Fruit fly (Drosophila melanogaster): Measurements from ENCODE around the gene Cyp4d20.

Gene Cyp4d20

dm6 chr3L:2437571-2437970 is 40.7 kb downstream of the Cyp4d20 start:
- TF ChIP-seq Dif (GFP tag; optimal IDR thresholded peaks at IDR 0.05; ENCODE audit: partially characterized antibody) (no peak), OdsH (GFP tag; optimal IDR thresholded peaks at IDR 0.05) (no peak), sv (GFP tag; optimal IDR thresholded peaks at IDR 0.05) (no peak), h (GFP tag; optimal IDR thresholded peaks at IDR 0.05) (no peak), Hr78 (GFP tag; optimal IDR thresholded peaks at IDR 0.05) (no peak), dmrt93B (GFP tag; optimal IDR thresholded peaks at IDR 0.05) (no peak)

- TF ChIP-seq jim (GFP tag; optimal IDR thresholded peaks at IDR 0.05) = no peak
- TF ChIP-seq sv (GFP tag; optimal IDR thresholded peaks at IDR 0.05) = no peak
- no peak for TF ChIP-seq dl (GFP tag; optimal IDR thresholded peaks at IDR 0.05; ENCODE audit: insufficient read depth in 1 of 2, partially characterized antibody in 2 of 2)
- no peak for TF ChIP-seq Vsx2 (GFP tag; optimal IDR thresholded peaks at IDR 0.05; ENCODE audit: partially characterized antibody)
- TF ChIP-seq sage (GFP tag; optimal IDR thresholded peaks at IDR 0.05) = no peak
- TF ChIP-seq lola (GFP tag; optimal IDR thresholded peaks at IDR 0.05) = no peak
- no peak for TF ChIP-seq Rel (GFP tag; optimal IDR thresholded peaks at IDR 0.05)
- TF ChIP-seq Rel (tag; optimal IDR thresholded peaks at IDR 0.05) = no peak
- no peak for TF ChIP-seq Dif (GFP tag; optimal IDR thresholded peaks at IDR 0.05; ENCODE audit: partially characterized antibody)
- TF ChIP-seq CG9705 (GFP tag; optimal IDR thresholded peaks at IDR 0.05) = no peak
- TF ChIP-seq N (GFP tag; optimal IDR thresholded peaks at IDR 0.05) = no peak
- no peak for TF ChIP-seq dsf (GFP tag; optimal IDR thresholded peaks at IDR 0.05; ENCODE audit: borderline replicate concordance)
- TF ChIP-seq HLH106 (tag; optimal IDR thresholded peaks at IDR 0.05) = no peak
Measured at dm6 chr3L:2436754-2437335, 41.4 kb downstream of the Cyp4d20 start.

dm6 chr3L:2434179-2434578 is 44.1 kb downstream of the Cyp4d20 start:
- TF ChIP-seq br (GFP tag; optimal IDR thresholded peaks at IDR 0.05) (no peak), OdsH (GFP tag; optimal IDR thresholded peaks at IDR 0.05) (no peak), tai (GFP tag; optimal IDR thresholded peaks at IDR 0.05) (no peak), foxo (GFP tag; optimal IDR thresholded peaks at IDR 0.05) (no peak), Hnf4 (GFP tag; optimal IDR thresholded peaks at IDR 0.05) (no peak), Myc (optimal IDR thresholded peaks at IDR 0.05) (no peak), Jra (GFP tag; optimal IDR thresholded peaks at IDR 0.05) (no peak), psq (GFP tag; optimal IDR thresholded peaks at IDR 0.05) (no peak), Hr83 (GFP tag; optimal IDR thresholded peaks at IDR 0.05; ENCODE audit: poor library complexity, severe bottlenecking) (no peak), N (GFP tag; optimal IDR thresholded peaks at IDR 0.05) (no peak), dsf (GFP tag; optimal IDR thresholded peaks at IDR 0.05; ENCODE audit: borderline replicate concordance) (no peak), Mio (GFP tag; optimal IDR thresholded peaks at IDR 0.05) (no peak), pan (optimal IDR thresholded peaks at IDR 0.05) (no peak), Vsx2 (GFP tag; optimal IDR thresholded peaks at IDR 0.05; ENCODE audit: partially characterized antibody) (no peak), brk (GFP tag; optimal IDR thresholded peaks at IDR 0.05) (no peak), GATAd (GFP tag; optimal IDR thresholded peaks at IDR 0.05) (no peak), Dfd (GFP tag; optimal IDR thresholded peaks at IDR 0.05) (no peak), h (GFP tag; optimal IDR thresholded peaks at IDR 0.05) (no peak), CG9705 (GFP tag; optimal IDR thresholded peaks at IDR 0.05) (no peak)

dm6 chr3L:2433358-2433757 is 44.9 kb downstream of the Cyp4d20 start:
- TF ChIP-seq CG9705 (GFP tag; optimal IDR thresholded peaks at IDR 0.05) (no peak), foxo (GFP tag; optimal IDR thresholded peaks at IDR 0.05) (no peak), lola (GFP tag; optimal IDR thresholded peaks at IDR 0.05) (no peak), rgr (GFP tag; optimal IDR thresholded peaks at IDR 0.05) (no peak), CG32264 (GFP tag; optimal IDR thresholded peaks at IDR 0.05) (no peak), dmrt93B (GFP tag; optimal IDR thresholded peaks at IDR 0.05) (no peak), br (GFP tag; optimal IDR thresholded peaks at IDR 0.05) (no peak), GATAd (GFP tag; optimal IDR thresholded peaks at IDR 0.05) (no peak), Vsx2 (GFP tag; optimal IDR thresholded peaks at IDR 0.05; ENCODE audit: partially characterized antibody) (no peak), psq (GFP tag; optimal IDR thresholded peaks at IDR 0.05) (no peak), Sp1 (GFP tag; optimal IDR thresholded peaks at IDR 0.05) (no peak), Myc (optimal IDR thresholded peaks at IDR 0.05) (no peak), tai (GFP tag; optimal IDR thresholded peaks at IDR 0.05) (no peak), woc (GFP tag; optimal IDR thresholded peaks at IDR 0.05) (no peak), dl (GFP tag; optimal IDR thresholded peaks at IDR 0.05; ENCODE audit: insufficient read depth in 1 of 2, partially characterized antibody in 2 of 2) (no peak), dsf (GFP tag; optimal IDR thresholded peaks at IDR 0.05; ENCODE audit: borderline replicate concordance) (no peak), sv (GFP tag; optimal IDR thresholded peaks at IDR 0.05) (no peak), Hr78 (GFP tag; optimal IDR thresholded peaks at IDR 0.05) (no peak), CrebA (GFP tag; optimal IDR thresholded peaks at IDR 0.05; ENCODE audit: borderline replicate concordance) (no peak), Abd-B (GFP tag; optimal IDR thresholded peaks at IDR 0.05) (no peak)
